Fruit fly (Drosophila melanogaster) whole organism, embryonic: Measurements from ENCODE around the gene Esyt2.
A peak's percentile ranks its signal among the peaks of the same experiment; 100 is the strongest.

ENCODE experiments used
- CG10959 ChIP-seq: fragments of 200-800 bp; sonication (Bioruptor generic); IDR thresholded peaks from 2 replicates; pipeline ENCODE4 v1.3.6; 2022; ENCODE audit warnings: missing biosample characterization, missing genetic modification characterization
- CG11560 ChIP-seq: fragments of 200-800 bp; sonication (Bioruptor generic); IDR thresholded peaks from 3 replicates; pipeline ENCODE4 v1.3.6; 2022; ENCODE audit warnings: missing biosample characterization, missing genetic modification characterization
- CG12071 ChIP-seq: fragments of 200-800 bp; sonication (Bioruptor generic); optimal IDR thresholded peaks from 3 replicates; lab custom pipeline; 2018; ENCODE audit warnings: missing biosample characterization, mild to moderate bottlenecking, missing genetic modification characterization
- CG12744 ChIP-seq: fragments of 200-800 bp; sonication (Bioruptor generic); optimal IDR thresholded peaks from 2 replicates; lab custom pipeline; 2016; ENCODE audit warnings: missing biosample characterization, missing genetic modification characterization
- CG13123 ChIP-seq: fragments of 200-800 bp; sonication (Bioruptor generic); optimal IDR thresholded peaks from 2 replicates; lab custom pipeline; 2016; ENCODE audit warnings: missing biosample characterization, missing genetic modification characterization
- CG14710 ChIP-seq: fragments of 200-800 bp; sonication (Bioruptor generic); optimal IDR thresholded peaks from 3 replicates; lab custom pipeline; 2019; ENCODE audit warnings: missing biosample characterization, mild to moderate bottlenecking, missing genetic modification characterization, moderate library complexity
- CG14860 ChIP-seq: fragments of 200-800 bp; sonication (Bioruptor generic); IDR thresholded peaks from 3 replicates; pipeline ENCODE4 v1.3.6; 2022; ENCODE audit warnings: missing biosample characterization, missing genetic modification characterization; ENCODE audit not compliant: partially characterized antibody
- CG15011 ChIP-seq: fragments of 200-800 bp; sonication (Bioruptor generic); optimal IDR thresholded peaks from 3 replicates; lab custom pipeline; 2018; ENCODE audit warnings: missing biosample characterization, mild to moderate bottlenecking, missing genetic modification characterization
- CG16863 ChIP-seq: fragments of 200-800 bp; sonication (Bioruptor generic); optimal IDR thresholded peaks from 3 replicates; lab custom pipeline; 2016; ENCODE audit warnings: missing biosample characterization, missing genetic modification characterization
- CG17912 ChIP-seq: fragments of 200-800 bp; sonication (Bioruptor generic); optimal IDR thresholded peaks from 2 replicates; lab custom pipeline; 2018; ENCODE audit warnings: missing biosample characterization, mild to moderate bottlenecking, missing genetic modification characterization
- CG18764 ChIP-seq: fragments of 200-800 bp; sonication (Bioruptor generic); optimal IDR thresholded peaks from 3 replicates; lab custom pipeline; 2016; ENCODE audit warnings: missing biosample characterization, missing genetic modification characterization
- CG2712 ChIP-seq: fragments of 200-800 bp; optimal IDR thresholded peaks from 3 replicates; lab custom pipeline; 2019; ENCODE audit warnings: missing biosample characterization, mild to moderate bottlenecking, missing genetic modification characterization, moderate library complexity
- CG2875 ChIP-seq: fragments of 200-800 bp; sonication (Bioruptor generic); optimal IDR thresholded peaks from 2 replicates; lab custom pipeline; 2017; ENCODE audit warnings: missing biosample characterization, mild to moderate bottlenecking, missing genetic modification characterization, missing genetic modification reagents
- CG32767 ChIP-seq: fragments of 200-800 bp; sonication (Bioruptor generic); IDR thresholded peaks from 2 replicates; pipeline ENCODE4 v1.3.6; 2022; ENCODE audit warnings: missing biosample characterization, missing genetic modification characterization
- CG32772 ChIP-seq: fragments of 200-800 bp; sonication (Bioruptor generic); IDR thresholded peaks from 2 replicates; pipeline ENCODE4 v1.3.6; 2022; ENCODE audit warnings: missing biosample characterization, missing genetic modification characterization
- CG43689 ChIP-seq: fragments of 200-800 bp; sonication (Bioruptor generic); IDR thresholded peaks from 2 replicates; pipeline ENCODE4 v1.3.6; 2022; ENCODE audit warnings: missing biosample characterization, missing genetic modification characterization
- CG4820 ChIP-seq: fragments of 200-800 bp; sonication (Bioruptor generic); optimal IDR thresholded peaks from 3 replicates; lab custom pipeline; 2016; ENCODE audit warnings: missing biosample characterization, missing genetic modification characterization
- CG4854 ChIP-seq: fragments of 200-800 bp; sonication (Bioruptor generic); optimal IDR thresholded peaks from 2 replicates; lab custom pipeline; 2016; ENCODE audit warnings: missing biosample characterization, missing genetic modification characterization, inconsistent platforms
- CG6254 ChIP-seq: fragments of 200-800 bp; sonication (Bioruptor generic); optimal IDR thresholded peaks from 3 replicates; lab custom pipeline; 2017; ENCODE audit warnings: mild to moderate bottlenecking, missing biosample characterization, missing genetic modification reagents, missing genetic modification characterization
- CG6272 ChIP-seq: fragments of 200-800 bp; sonication (Bioruptor generic); IDR thresholded peaks from 2 replicates; pipeline ENCODE4 v1.3.6; 2022; ENCODE audit warnings: missing biosample characterization, missing genetic modification characterization
- Camta ChIP-seq: fragments of 200-800 bp; sonication (Bioruptor generic); optimal IDR thresholded peaks from 2 replicates; lab custom pipeline; 2016; ENCODE audit warnings: missing biosample characterization, missing genetic modification characterization
- Dad ChIP-seq: fragments of 200-800 bp; sonication (Bioruptor generic); optimal IDR thresholded peaks from 3 replicates; lab custom pipeline; 2016; ENCODE audit warnings: missing biosample characterization, missing genetic modification characterization
- Dp ChIP-seq: fragments of 200-800 bp; sonication (Bioruptor generic); optimal IDR thresholded peaks from 2 replicates; lab custom pipeline; 2018; ENCODE audit warnings: missing biosample characterization, mild to moderate bottlenecking, missing genetic modification characterization, moderate library complexity
- Gsc ChIP-seq: fragments of 200-800 bp; sonication (Bioruptor generic); IDR thresholded peaks from 2 replicates; pipeline ENCODE4 v1.3.6; 2022; ENCODE audit warnings: missing biosample characterization, missing genetic modification characterization
- Kr ChIP-seq: fragments of 200-800 bp; sonication (Bioruptor generic); optimal IDR thresholded peaks from 2 replicates; lab custom pipeline; 2017; ENCODE audit warnings: missing biosample characterization, mild to moderate bottlenecking, missing genetic modification characterization
- Lhr ChIP-seq: fragments of 200-800 bp; sonication (Bioruptor generic); optimal IDR thresholded peaks from 3 replicates; lab custom pipeline; 2017; ENCODE audit warnings: mild to moderate bottlenecking, missing biosample characterization, missing genetic modification reagents, missing genetic modification characterization
- NK7.1 ChIP-seq: fragments of 200-800 bp; sonication (Bioruptor generic); optimal IDR thresholded peaks from 3 replicates; lab custom pipeline; 2016; ENCODE audit warnings: missing biosample characterization, missing genetic modification characterization
- Nf-YC ChIP-seq: fragments of 200-800 bp; optimal IDR thresholded peaks from 3 replicates; lab custom pipeline; 2019; ENCODE audit warnings: missing biosample characterization, mild to moderate bottlenecking, missing genetic modification characterization, moderate library complexity
- Rfx ChIP-seq: fragments of 200-800 bp; sonication (Bioruptor generic); IDR thresholded peaks from 2 replicates; pipeline ENCODE4 v1.3.6; 2022; ENCODE audit warnings: missing biosample characterization, missing genetic modification characterization
- Trl ChIP-seq, 3 experiments: fragments of >200 bp in 2 of 3; fragments of 200-800 bp in 1 of 3; sonication (Bioruptor generic) in 1 of 3; optimal IDR thresholded peaks; 2 replicates in 1 of 3; 3 replicates in 2 of 3; lab custom pipeline; 2016 to 2017; ENCODE audit warnings: missing biosample characterization in 1 of 3, missing genetic modification characterization in 1 of 3
- crol ChIP-seq: fragments of 200-800 bp; sonication (Bioruptor generic); IDR thresholded peaks from 2 replicates; pipeline ENCODE4 v1.3.6; 2022; ENCODE audit warnings: missing biosample characterization, missing genetic modification characterization
- dm ChIP-seq: fragments of 200-800 bp; sonication (Bioruptor generic); optimal IDR thresholded peaks from 3 replicates; lab custom pipeline; 2016; ENCODE audit warnings: missing biosample characterization, missing genetic modification characterization
- ems ChIP-seq: fragments of 200-800 bp; sonication (Bioruptor generic); optimal IDR thresholded peaks from 3 replicates; lab custom pipeline; 2016; ENCODE audit warnings: missing biosample characterization, missing genetic modification characterization
- fu2 ChIP-seq: fragments of 200-800 bp; sonication (Bioruptor generic); optimal IDR thresholded peaks from 2 replicates; lab custom pipeline; 2016; ENCODE audit warnings: missing biosample characterization, missing genetic modification characterization
- ind ChIP-seq: fragments of 200-800 bp; sonication (Bioruptor generic); optimal IDR thresholded peaks from 3 replicates; lab custom pipeline; 2016; ENCODE audit warnings: missing biosample characterization, missing genetic modification characterization
- kah ChIP-seq: fragments of 200-800 bp; sonication (Bioruptor generic); optimal IDR thresholded peaks from 2 replicates; lab custom pipeline; 2018; ENCODE audit warnings: missing biosample characterization, mild to moderate bottlenecking, missing genetic modification characterization
- lilli ChIP-seq: fragments of 200-800 bp; sonication (Bioruptor generic); optimal IDR thresholded peaks from 3 replicates; lab custom pipeline; 2016; ENCODE audit warnings: missing biosample characterization, missing genetic modification characterization
- odd ChIP-seq: fragments of 200-800 bp; sonication (Bioruptor generic); optimal IDR thresholded peaks from 2 replicates; lab custom pipeline; 2017; ENCODE audit warnings: missing biosample characterization, mild to moderate bottlenecking, missing genetic modification characterization
- onecut ChIP-seq: fragments of 200-800 bp; sonication (Bioruptor generic); IDR thresholded peaks from 2 replicates; pipeline ENCODE4 v1.3.6; 2022; ENCODE audit warnings: missing biosample characterization, missing genetic modification characterization
- rib ChIP-seq: fragments of 200-800 bp; sonication (Bioruptor generic); IDR thresholded peaks from 2 replicates; pipeline ENCODE4 v1.3.6; 2022; ENCODE audit warnings: missing biosample characterization, missing genetic modification characterization
- run ChIP-seq: fragments of 200-800 bp; sonication (Bioruptor generic); optimal IDR thresholded peaks from 3 replicates; lab custom pipeline; 2018; ENCODE audit warnings: missing biosample characterization, mild to moderate bottlenecking, missing genetic modification characterization
- seq ChIP-seq: fragments of 200-800 bp; sonication (Bioruptor generic); IDR thresholded peaks from 2 replicates; pipeline ENCODE4 v1.3.6; 2022; ENCODE audit warnings: missing biosample characterization, missing genetic modification characterization
- shn ChIP-seq: fragments of 200-800 bp; sonication (Bioruptor generic); optimal IDR thresholded peaks from 3 replicates; lab custom pipeline; 2016; ENCODE audit warnings: missing biosample characterization, missing genetic modification characterization
- slp2 ChIP-seq: fragments of 200-800 bp; sonication (Bioruptor generic); optimal IDR thresholded peaks from 2 replicates; lab custom pipeline; 2016; ENCODE audit warnings: missing biosample characterization, missing genetic modification characterization
- sna ChIP-seq: fragments of 200-800 bp; sonication (Bioruptor generic); IDR thresholded peaks from 2 replicates; pipeline ENCODE4 v1.3.6; 2022; ENCODE audit warnings: missing biosample characterization, missing genetic modification characterization; ENCODE audit not compliant: partially characterized antibody
- sob ChIP-seq: fragments of 200-800 bp; sonication (Bioruptor generic); IDR thresholded peaks from 2 replicates; pipeline ENCODE4 v1.3.6; 2022; ENCODE audit warnings: missing biosample characterization, missing genetic modification characterization
- tll ChIP-seq, 2 experiments: fragments of 200-800 bp in 1 of 2; fragments of >200 bp in 1 of 2; sonication (Bioruptor generic) in 1 of 2; optimal IDR thresholded peaks; 2 replicates each; lab custom pipeline; 2017 to 2019; ENCODE audit warnings: missing biosample characterization in 2 of 2, missing genetic modification characterization in 2 of 2, mild to moderate bottlenecking in 1 of 2, moderate library complexity in 1 of 2
- unc-4 ChIP-seq: fragments of 200-800 bp; sonication (Bioruptor generic); IDR thresholded peaks from 2 replicates; pipeline ENCODE4 v1.3.6; 2022; ENCODE audit warnings: missing biosample characterization, missing genetic modification characterization; ENCODE audit not compliant: partially characterized antibody
- vfl ChIP-seq: fragments of 200-800 bp; sonication (Bioruptor generic); optimal IDR thresholded peaks from 2 replicates; lab custom pipeline; 2016; ENCODE audit warnings: missing biosample characterization, missing genetic modification characterization
- z ChIP-seq: fragments of 200-800 bp; sonication (Bioruptor generic); IDR thresholded peaks from 3 replicates; pipeline ENCODE4 v1.3.6; 2022; ENCODE audit warnings: missing biosample characterization, missing genetic modification characterization
- zfh2 ChIP-seq: fragments of 200-800 bp; sonication (Bioruptor generic); optimal IDR thresholded peaks from 2 replicates; lab custom pipeline; 2016; ENCODE audit warnings: missing biosample characterization, missing genetic modification characterization

Esyt2 gene

dm6 chr3R:24567427-24567771 lies 22.9 kb downstream of the Esyt2 start (continued):
- peak; percentile 79 for TF ChIP-seq CG4820 (GFP tag; lab: Kevin White, UChicago)
- TF ChIP-seq Nf-YC (tag; lab: Kevin White, UChicago): peak; percentile 66
- peak; percentile 91 for TF ChIP-seq zfh2 (GFP tag; lab: Kevin White, UChicago)
- TF ChIP-seq Trl (optimal IDR thresholded peaks at IDR 0.05; lab: Kevin White, UChicago): no peak
- peak; percentile 93 for TF ChIP-seq Trl (GFP tag; optimal IDR thresholded peaks at IDR 0.05; lab: Kevin White, UChicago)
- no peak for TF ChIP-seq CG6254 (GFP tag; lab: Kevin White, UChicago)
- peak; percentile 89 for TF ChIP-seq lilli (GFP tag; lab: Kevin White, UChicago)
- no peak for TF ChIP-seq CG11560
- peak; percentile 88 for TF ChIP-seq sob (GFP tag; lab: Robert Waterston, UW)
- peak; percentile 86 for TF ChIP-seq Camta (GFP tag; lab: Kevin White, UChicago)
- TF ChIP-seq Dad (GFP tag; lab: Kevin White, UChicago): peak; percentile 86
- no peak for TF ChIP-seq Dp (GFP tag; lab: Kevin White, UChicago)
- peak; percentile 61 for TF ChIP-seq CG15011 (GFP tag; lab: Kevin White, UChicago)
- no peak for TF ChIP-seq CG14860
- TF ChIP-seq odd (GFP tag; lab: Kevin White, UChicago): peak; percentile 75
- peak; percentile 93 for TF ChIP-seq Rfx (GFP tag; lab: Robert Waterston, UW)
- TF ChIP-seq CG12744 (GFP tag; lab: Kevin White, UChicago): peak; percentile 80
- TF ChIP-seq CG6272 (GFP tag; lab: Robert Waterston, UW): no peak; the same call in 1 of the 2 replicates
- peak; percentile 82 for TF ChIP-seq NK7.1 (GFP tag; lab: Kevin White, UChicago)
- peak; percentile 81 for TF ChIP-seq CG12071 (GFP tag; lab: Kevin White, UChicago)
- peak; percentile 76 for TF ChIP-seq CG18764
- peak; percentile 79 for TF ChIP-seq slp2 (GFP tag; lab: Kevin White, UChicago)
- TF ChIP-seq dm: peak; percentile 72
- TF ChIP-seq CG4854 (GFP tag; lab: Kevin White, UChicago): peak; percentile 82
- TF ChIP-seq CG32772 (GFP tag; lab: Robert Waterston, UW): peak; percentile 82
- TF ChIP-seq rib (GFP tag; lab: Robert Waterston, UW): peak; percentile 85
- peak; percentile 80 for TF ChIP-seq shn
- TF ChIP-seq ind (GFP tag; lab: Kevin White, UChicago): peak; percentile 88
- no peak for TF ChIP-seq sna
- TF ChIP-seq CG16863 (GFP tag; lab: Kevin White, UChicago): peak; percentile 88
- peak; percentile 89 for TF ChIP-seq fu2 (GFP tag; lab: Kevin White, UChicago)
- peak; percentile 60 for TF ChIP-seq CG17912
- TF ChIP-seq Gsc: no peak
- no peak for TF ChIP-seq tll (GFP tag; optimal IDR thresholded peaks at IDR 0.05; lab: Kevin White, UChicago)
- TF ChIP-seq z (GFP tag; lab: Robert Waterston, UW): peak; percentile 45; the same call in 1 of the 3 replicates
- TF ChIP-seq kah (GFP tag; lab: Kevin White, UChicago): peak; percentile 54
- peak; percentile 24; the same call in 1 of the 2 replicates for TF ChIP-seq crol
- peak; percentile 81 for TF ChIP-seq onecut (GFP tag; lab: Robert Waterston, UW)
- peak; percentile 74 for TF ChIP-seq run (tag; lab: Kevin White, UChicago)
- TF ChIP-seq Lhr (GFP tag; lab: Kevin White, UChicago): peak; percentile 38
- peak; percentile 87 for TF ChIP-seq CG32767 (GFP tag; lab: Robert Waterston, UW)
- peak; percentile 80 for TF ChIP-seq CG2875 (GFP tag; lab: Kevin White, UChicago)
- TF ChIP-seq Kr (GFP tag; lab: Kevin White, UChicago): no peak
- peak; percentile 52 for TF ChIP-seq CG14710 (tag; lab: Kevin White, UChicago)
- TF ChIP-seq unc-4 (GFP tag; lab: Robert Waterston, UW): no peak
- TF ChIP-seq seq (GFP tag; lab: Robert Waterston, UW): peak; percentile 85
- TF ChIP-seq vfl (GFP tag; lab: Kevin White, UChicago): peak; percentile 77
- TF ChIP-seq CG43689 (GFP tag; lab: Robert Waterston, UW): peak; percentile 82
- TF ChIP-seq CG2712 (tag; lab: Kevin White, UChicago): peak; percentile 82
- TF ChIP-seq ems (GFP tag; lab: Kevin White, UChicago): peak; percentile 86
- peak; percentile 55 for TF ChIP-seq CG13123 (GFP tag; lab: Kevin White, UChicago)
- peak; percentile 68 for TF ChIP-seq CG10959
